Worm (Caenorhabditis elegans): ENCODE measurements around the gene K11D12.7.

ce11 chrV:5069440-5069839, 33.2 kb upstream of the K11D12.7 start, which contains the start of gene Y58A7A.1:
- no peak for TF ChIP-seq nhr-2 (tag; optimal IDR thresholded peaks at IDR 0.05)
- no peak for TF ChIP-seq elt-1 (tag; optimal IDR thresholded peaks at IDR 0.05; ENCODE audit: borderline replicate concordance, insufficient read depth)
- no peak for TF ChIP-seq pha-4 (tag; optimal IDR thresholded peaks at IDR 0.05)
- no peak for TF ChIP-seq M03D4.4 (tag; optimal IDR thresholded peaks at IDR 0.05)

Data from whole organism, mixed stage, embryonic.